Worm (Caenorhabditis elegans) whole organism, dauer: ENCODE measurements around the gene H20J04.4.

ENCODE experiments used
- unc-62 ChIP-seq: sonication (generic microtip); optimal IDR thresholded peaks from 2 replicates; lab custom pipeline; 2017; ENCODE audit warnings: missing biosample characterization, missing genetic modification reagents, missing genetic modification characterization

Gene H20J04.4

DNA sequence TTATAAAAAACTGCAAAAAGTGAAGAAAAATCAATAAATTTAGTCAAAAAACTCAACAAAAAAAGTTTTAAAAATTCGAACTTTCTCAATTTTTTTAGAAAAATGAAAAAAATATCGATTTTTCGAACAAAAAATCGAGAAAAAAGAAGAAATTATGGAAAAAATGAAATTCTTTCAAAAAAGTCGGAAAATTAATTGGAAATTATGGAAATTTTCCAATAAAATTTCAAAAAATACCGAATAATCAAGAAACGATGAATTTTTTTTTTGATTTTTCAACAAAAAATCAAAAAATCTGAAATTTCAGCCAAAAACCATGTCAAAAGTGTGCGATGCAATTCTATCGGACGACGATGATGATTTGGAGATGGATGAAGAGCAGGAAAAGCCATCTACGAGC, at the start of gene H20J04.4:
Gene H20J04.4, plus strand, starts transcription at position 301 of the 400 bp plus-strand sequence.
- no peak for TF ChIP-seq unc-62 (GFP tag; lab: Kevin White, UChicago)

DNA sequence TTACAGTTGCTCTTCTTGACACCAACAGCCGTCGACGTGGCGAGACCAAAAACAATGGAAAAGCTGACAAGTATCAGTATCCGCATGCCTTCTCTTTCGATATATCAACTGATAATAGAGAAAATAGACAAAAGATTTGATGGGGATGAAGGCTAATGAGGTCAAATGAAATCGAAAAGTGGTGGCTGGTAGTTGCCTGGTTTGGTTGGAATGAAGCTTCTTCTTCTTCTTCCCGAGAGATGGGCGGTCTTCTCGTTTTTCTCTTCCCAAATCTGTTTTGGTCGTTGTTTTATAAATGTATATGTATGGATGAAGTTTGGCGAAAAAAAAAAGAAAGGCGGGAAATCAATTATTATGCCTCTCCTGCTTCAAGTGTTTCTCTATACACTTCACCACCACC, 47.1 kb upstream of the H20J04.4 start, which contains the start of gene C01F1.5:
Gene C01F1.5, minus strand, starts transcription at position 103 of the 400 bp plus-strand sequence.
- no peak for TF ChIP-seq unc-62 (GFP tag; lab: Kevin White, UChicago)

DNA sequence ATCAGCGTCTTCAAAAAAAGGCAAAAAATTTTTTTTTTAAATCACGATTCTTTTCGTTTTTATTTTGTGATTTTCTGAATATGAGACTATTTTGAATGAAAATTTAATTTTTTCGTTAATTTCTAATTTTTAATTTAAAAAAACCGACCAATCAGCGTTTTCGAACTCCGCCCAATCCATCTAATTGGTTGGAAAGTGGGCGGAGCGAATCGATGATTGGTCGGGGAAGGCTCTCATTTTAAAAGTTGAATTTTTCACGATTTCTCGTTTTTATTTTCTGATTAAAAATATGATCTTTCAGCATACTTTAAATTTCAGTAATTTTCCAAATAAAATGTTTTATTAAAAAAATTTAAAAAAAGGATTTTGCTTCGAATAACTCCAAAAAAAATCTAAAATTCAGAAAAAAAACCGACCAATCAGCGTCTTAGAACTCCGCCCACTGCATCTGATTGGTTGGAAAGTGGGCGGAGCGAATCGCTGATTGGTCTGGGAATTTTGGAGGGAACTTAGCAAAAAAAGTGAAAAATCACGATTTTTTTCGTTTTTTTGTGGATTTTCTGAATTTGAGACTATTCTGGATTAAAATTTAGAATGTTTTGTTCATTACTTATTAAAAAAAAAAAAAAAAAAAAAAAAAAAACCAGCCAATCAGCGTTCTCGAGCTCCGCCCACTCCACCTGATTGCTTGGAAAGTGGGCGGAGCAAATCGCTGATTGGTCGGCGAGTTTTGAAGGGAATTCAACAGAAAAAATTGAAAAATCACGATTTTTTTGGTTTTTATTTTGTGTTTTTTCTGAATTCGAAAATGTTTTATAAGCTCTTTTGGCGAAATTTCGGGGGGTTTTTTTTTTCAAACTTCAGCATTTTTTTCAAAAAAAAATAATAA, 44.3 kb upstream of the H20J04.4 start:
- TF ChIP-seq unc-62 (GFP tag; lab: Kevin White, UChicago) = no peak

DNA sequence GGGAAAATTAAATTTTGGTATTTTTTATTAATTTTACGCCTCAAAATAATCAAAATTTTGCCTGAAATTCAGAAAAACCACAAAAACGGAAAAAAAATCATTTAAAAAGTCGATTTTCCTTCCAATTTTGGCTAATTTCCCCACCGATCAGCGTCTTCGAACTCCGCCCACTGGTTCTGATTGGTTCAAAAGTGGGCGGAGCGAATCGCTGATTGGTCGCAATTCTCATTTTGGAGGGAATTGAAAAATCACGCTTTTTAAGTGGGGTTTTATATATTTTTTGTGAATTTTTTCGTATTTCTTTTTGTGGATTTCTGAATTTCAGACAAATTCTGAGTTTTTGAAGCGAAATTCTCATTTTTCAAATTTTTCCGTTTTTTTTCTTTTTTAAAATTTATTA, 41.9 kb upstream of the H20J04.4 start:
- no peak for TF ChIP-seq unc-62 (GFP tag; lab: Kevin White, UChicago)

DNA sequence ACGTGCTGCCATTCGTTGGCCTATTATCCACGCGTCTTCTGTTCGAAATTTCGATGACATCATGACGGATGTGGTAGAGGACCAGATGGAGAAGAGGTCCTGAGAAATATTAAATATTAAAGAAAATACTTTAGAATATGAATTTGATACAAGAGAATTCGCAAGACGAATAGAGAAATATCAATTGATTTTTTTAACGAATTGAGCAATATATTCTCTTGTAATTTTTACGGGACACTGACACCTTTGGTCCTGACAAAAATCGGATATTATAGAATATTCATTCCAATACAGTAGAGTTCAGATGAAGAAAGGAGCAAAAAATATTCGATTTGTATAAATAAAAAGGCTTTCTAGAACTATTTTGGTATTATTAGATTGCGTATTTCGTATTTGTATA, 40.7 kb upstream of the H20J04.4 start, which contains the start of gene C01F1.6:
Gene C01F1.6, minus strand, starts transcription at position 101 of the 400 bp plus-strand sequence.
- no peak for TF ChIP-seq unc-62 (GFP tag; lab: Kevin White, UChicago)

DNA sequence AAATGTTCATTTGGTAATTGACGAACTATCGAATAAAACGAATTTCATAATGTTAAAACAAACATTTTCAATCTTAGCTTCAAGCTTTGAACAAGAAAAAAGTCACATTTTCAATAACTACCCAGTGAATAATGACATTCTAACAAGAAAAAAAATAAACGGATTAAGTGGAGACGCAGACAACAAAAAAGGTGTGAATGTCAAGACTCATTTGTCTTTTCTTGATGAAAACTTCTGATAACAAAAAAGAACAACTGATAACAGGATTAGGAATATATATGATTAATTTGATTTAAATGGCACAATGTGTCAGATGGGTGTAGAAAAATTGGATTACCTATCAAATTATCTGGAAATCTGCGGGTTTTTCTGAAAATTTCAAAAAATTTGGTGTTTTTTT, 40.2 kb upstream of the H20J04.4 start:
- no peak for TF ChIP-seq unc-62 (GFP tag; lab: Kevin White, UChicago)

DNA sequence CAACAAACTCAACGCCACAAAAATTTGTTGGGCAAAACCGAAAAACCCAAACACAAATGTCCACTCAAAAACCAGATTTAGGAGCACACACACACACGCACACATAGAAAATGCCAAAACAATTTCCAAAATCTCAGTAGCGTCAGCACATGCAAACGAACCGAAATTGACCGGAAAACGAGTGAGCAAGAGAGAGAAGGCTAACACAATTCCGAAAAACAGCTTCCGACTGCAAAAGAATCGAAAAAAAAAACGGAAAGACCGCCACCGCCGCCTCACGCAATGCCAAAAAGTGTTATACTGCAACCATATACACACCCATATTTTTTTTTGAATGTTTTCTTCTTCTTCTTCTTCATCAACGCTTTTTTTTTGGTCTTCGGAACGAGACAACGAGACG, 37.0 kb upstream of the H20J04.4 start:
- no peak for TF ChIP-seq unc-62 (GFP tag; lab: Kevin White, UChicago)

DNA sequence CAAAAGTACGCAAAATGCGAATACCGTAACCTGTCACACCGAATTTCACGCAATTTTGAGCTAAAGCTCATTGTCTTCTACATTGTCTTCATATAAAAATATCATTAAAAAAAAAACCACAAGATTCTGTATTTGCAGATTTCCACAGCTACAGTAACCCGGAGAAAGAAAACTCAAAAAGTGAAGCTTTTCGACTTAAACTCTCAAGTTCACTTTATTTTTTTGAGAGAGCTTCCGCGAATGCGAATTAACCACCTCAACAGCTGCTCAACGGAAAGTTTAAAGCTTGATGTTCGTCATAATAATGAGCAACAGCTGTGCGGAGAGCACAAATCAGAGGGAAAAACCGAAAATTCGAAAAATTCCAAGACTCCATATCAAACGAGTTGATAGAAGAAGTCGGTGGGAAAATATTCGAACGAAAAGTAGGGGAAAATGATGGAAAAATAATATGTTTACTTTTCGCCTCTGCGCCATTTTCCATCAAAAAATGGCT, 35.7 kb upstream of the H20J04.4 start:
- no peak for TF ChIP-seq unc-62 (GFP tag; lab: Kevin White, UChicago)

DNA sequence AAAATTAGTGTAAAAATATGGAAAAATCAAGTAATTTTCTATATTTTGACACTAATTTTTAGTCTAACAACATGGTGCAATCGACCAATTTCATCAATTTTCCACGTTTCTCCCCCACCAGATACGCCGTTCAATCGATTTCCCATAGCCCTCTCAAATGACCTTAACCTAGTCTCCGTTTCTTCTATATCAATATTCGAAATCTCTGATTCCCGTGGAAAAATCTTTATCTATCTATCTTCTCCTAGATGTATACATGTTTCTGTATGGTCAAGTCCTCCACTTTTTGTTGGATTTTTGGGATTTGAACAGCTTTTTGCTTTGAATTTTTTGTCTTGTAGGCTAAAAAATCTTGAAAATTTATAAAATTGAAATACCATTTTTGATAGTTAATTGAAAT, 34.6 kb upstream of the H20J04.4 start:
- TF ChIP-seq unc-62 (GFP tag; lab: Kevin White, UChicago) = no peak

DNA sequence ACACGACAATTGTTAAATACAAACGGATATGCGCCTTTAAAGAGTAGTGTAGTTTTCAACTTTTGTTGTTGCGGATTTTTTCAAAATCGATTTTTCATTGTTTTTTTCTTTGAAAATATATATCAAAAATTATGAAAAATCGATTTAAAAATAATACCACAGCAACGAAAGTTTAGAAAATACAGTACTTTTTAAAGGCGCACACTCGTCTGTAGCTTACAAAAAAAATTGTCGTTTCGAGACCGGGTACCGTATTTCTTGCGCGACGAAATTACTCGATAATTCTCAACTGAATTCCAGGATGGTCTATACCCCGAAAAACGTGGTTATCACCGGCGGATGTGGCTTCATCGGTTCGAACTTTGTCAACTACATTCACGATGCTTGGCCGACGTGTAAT, 34.0 kb upstream of the H20J04.4 start, which contains the start of gene rml-4:
Gene rml-4, plus strand, starts transcription at position 301 of the 400 bp plus-strand sequence.
- TF ChIP-seq unc-62 (GFP tag; lab: Kevin White, UChicago) = no peak

DNA sequence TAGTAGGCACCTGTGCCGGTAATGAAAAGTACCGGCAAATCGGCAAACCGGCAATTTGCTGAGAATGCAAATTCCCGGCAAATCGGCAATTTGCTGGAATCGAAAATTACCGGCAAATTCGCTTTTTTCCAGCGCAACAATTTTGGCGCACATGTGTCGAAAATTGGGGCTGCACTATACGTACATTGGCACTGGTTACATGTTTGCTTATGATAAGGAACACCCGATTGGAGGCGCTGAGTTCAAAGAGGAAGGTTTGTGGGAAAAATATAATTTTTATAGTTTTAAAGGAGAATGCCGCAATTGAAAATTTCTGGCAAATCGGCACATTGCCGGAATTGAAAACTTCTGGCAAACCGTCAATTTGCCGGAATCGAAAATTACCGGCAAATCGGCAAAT, 31.6 kb upstream of the H20J04.4 start:
- no peak for TF ChIP-seq unc-62 (GFP tag; lab: Kevin White, UChicago)

DNA sequence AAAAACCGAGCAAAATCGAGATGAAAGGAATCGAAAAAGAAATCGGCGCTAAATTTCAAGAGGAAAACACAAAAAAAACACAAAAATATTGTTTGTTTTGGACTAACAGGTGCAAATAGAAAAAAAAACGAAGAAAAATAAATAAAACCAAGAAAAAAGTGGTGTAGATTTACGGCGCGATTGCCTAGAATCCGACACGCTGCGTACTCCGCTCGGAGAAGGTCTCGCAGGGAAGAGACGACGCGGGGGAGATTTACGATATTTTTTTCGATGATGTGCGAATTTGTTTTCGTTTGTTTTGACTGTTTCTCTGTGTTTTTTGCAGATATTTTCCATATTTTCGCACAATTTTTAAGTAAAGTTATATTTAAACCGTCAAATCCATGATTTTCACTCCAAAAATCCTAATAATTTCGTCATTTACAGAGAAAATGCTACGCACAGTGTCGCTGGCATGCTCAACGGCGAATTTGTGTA, 29.6 kb upstream of the H20J04.4 start, which contains the start of gene sco-1:
Gene sco-1, plus strand, starts transcription at position 427 of the 477 bp plus-strand sequence.
- TF ChIP-seq unc-62 (GFP tag; lab: Kevin White, UChicago) = no peak

DNA sequence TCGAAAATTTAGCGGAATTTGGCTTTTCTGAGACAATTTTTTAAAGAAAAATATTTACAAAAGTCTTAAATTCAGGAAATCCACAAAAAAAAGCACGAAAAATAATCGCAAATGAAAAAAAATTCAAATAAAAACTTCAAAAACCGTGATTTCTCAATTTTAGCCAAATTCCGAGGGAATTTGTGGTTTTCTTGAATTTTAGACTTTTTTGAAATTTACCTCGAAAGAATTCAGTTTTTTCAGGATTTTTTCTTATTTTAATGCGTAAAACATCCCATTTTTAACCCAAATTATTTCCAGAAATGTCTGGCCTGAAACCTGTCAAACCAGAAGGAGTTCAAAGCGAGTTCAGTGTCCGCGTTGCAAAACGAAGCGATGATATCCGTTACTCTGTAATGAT, 27.5 kb upstream of the H20J04.4 start, which contains the start of gene gtf-2F1:
Gene gtf-2F1, plus strand, starts transcription at position 301 of the 400 bp plus-strand sequence.
- no peak for TF ChIP-seq unc-62 (GFP tag; lab: Kevin White, UChicago)

DNA sequence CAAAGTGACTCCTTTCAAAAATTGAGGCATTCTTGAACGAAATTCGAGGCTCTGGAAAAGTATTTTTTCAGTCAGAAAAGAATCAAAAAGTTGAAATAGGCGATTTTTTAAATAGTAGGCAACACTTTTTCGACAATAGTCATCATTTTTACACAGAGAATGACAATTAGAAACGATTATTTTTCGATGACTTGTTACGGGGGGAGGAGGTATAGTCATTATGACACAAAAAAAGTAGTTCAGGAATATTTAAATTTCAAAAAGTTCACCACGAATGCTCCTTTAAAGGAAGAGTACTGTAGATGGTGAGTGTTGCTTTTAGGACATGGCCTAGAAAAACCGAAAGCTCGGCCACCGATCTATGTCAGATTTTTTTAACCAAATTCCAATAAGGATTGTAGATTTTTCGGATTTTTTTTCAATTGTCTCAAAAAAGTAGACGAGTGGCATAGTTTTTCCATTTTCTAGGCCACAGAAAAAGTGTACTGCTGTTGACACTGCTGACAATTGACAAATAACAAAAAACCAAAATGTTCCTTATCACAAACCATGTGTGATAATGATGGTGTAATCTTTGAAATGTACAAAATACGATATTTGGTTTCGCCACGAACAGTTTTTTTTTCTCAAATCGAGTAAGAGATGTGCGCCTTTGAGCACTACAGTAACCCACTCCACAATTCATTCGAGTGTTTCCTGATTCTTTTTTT, 21.7 kb upstream of the H20J04.4 start, which contains the start of gene Y52E8A.3:
Gene Y52E8A.3, minus strand, starts transcription at position 51 of the 710 bp plus-strand sequence.
- TF ChIP-seq unc-62 (GFP tag; lab: Kevin White, UChicago) = no peak

DNA sequence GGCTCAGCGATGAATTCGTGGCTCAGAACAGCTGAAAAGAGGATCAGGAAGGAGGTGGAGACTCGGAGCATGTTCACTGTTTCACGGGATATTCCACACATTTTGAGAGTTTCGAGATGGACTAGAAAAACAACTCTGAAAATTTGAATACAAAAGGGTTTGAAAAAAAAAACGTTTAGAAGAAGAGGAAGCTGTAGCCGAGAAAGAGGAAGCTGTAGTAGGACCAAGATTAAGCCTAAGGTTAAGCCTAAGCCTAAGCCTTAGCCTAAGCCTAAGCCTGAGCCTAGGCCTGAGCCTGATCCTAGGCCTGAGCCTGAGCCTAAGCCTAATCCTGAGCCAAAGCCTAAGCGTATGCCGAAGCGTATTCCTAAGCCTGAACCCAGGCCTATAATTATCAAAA, 16.7 kb upstream of the H20J04.4 start, which contains the start of gene plep-1:
Gene plep-1, minus strand, starts transcription at position 101 of the 400 bp plus-strand sequence.
- TF ChIP-seq unc-62 (GFP tag; lab: Kevin White, UChicago) = no peak
